Worm (Caenorhabditis elegans): Measurements from ENCODE around the gene fbxb-22.

Gene fbxb-22

ce11 chrIII:11833449-11833848 is 50.1 kb downstream of the fbxb-22 start:
- TF ChIP-seq pha-4 (GFP tag; IDR thresholded peaks at IDR 0.05), result no peak
- no peak for TF ChIP-seq pha-4 (tag; optimal IDR thresholded peaks at IDR 0.05)
- no peak for TF ChIP-seq D1046.2 (GFP tag; IDR thresholded peaks at IDR 0.05)
- TF ChIP-seq set-16 (GFP tag; IDR thresholded peaks at IDR 0.05), result peak; percentile 64
- TF ChIP-seq T26A8.4 (GFP tag; IDR thresholded peaks at IDR 0.05), result no peak

Measured in whole organism, L4 larva.